Worm (Caenorhabditis elegans): Measurements from ENCODE around the gene R08A2.7.

- TF ChIP-seq efl-1 (GFP tag; optimal IDR thresholded peaks at IDR 0.05) (no peak), let-607 (tag; optimal IDR thresholded peaks at IDR 0.05) (no peak), ztf-22 (GFP tag; optimal IDR thresholded peaks at IDR 0.05) (no peak), unc-62 (GFP tag; optimal IDR thresholded peaks at IDR 0.05) (no peak), F39B2.1 (GFP tag; IDR thresholded peaks at IDR 0.05) (no peak), him-1 (tag; optimal IDR thresholded peaks at IDR 0.05) (no peak), sptf-2 (GFP tag; optimal IDR thresholded peaks at IDR 0.05) (no peak), bed-1 (GFP tag; IDR thresholded peaks at IDR 0.05) (no peak), B0261.1 (tag; optimal IDR thresholded peaks at IDR 0.05) (no peak), nhr-120 (GFP tag; IDR thresholded peaks at IDR 0.05) (no peak), tlf-1 (GFP tag; optimal IDR thresholded peaks at IDR 0.05) (no peak), madf-8 (GFP tag; conservative IDR thresholded peaks at IDR 0.05) (no peak), B0336.3 (GFP tag; IDR thresholded peaks at IDR 0.05) (no peak)
Observed at ce11 chrV:14682870-14683269, 40.2 kb upstream of the R08A2.7 start.
